Worm (Caenorhabditis elegans): ENCODE results near the gene Y41C4A.7.

The Y41C4A.7 gene

DNA sequence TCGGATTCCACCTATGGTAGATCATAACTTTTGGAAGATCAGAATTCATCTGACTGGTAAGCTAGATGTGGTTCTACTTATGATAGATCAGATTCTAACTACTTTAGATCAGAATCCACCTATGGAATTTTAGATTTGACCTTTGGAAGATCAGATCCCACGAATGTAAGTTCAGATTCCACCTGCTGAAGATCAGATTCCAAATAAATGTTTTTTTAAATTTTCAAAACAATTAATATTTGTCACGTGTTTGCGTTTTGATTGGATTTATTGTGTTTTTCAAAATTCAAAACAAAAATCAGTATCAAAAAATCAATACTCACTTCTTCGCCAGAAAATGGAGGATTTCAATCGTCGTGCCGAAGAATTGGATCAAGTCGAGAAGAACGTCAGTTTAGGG is at the start of gene Y41C4A.7:
TSS of gene Y41C4A.7 (plus strand) at position 301 of the 400 bp plus-strand sequence.
- TF ChIP-seq egl-27 (tag; optimal IDR thresholded peaks at IDR 0.05): no peak
- TF ChIP-seq xbp-1 (tag; optimal IDR thresholded peaks at IDR 0.05): no peak
- TF ChIP-seq blmp-1 (tag; optimal IDR thresholded peaks at IDR 0.05): no peak
- TF ChIP-seq jun-1 (tag; optimal IDR thresholded peaks at IDR 0.05): no peak
- TF ChIP-seq nhr-12 (tag; optimal IDR thresholded peaks at IDR 0.05): no peak
- TF ChIP-seq ceh-8 (GFP tag; optimal IDR thresholded peaks at IDR 0.05): no peak
- TF ChIP-seq lin-39 (tag; optimal IDR thresholded peaks at IDR 0.05): no peak
- no peak for TF ChIP-seq unc-30 (tag; optimal IDR thresholded peaks at IDR 0.05)
- TF ChIP-seq grh-1 (GFP tag; IDR thresholded peaks at IDR 0.05): no peak
- TF ChIP-seq lin-13 (GFP tag; optimal IDR thresholded peaks at IDR 0.05): no peak
- no peak for TF ChIP-seq fkh-8 (tag; optimal IDR thresholded peaks at IDR 0.05)

- no peak for TF ChIP-seq xbp-1 (tag; optimal IDR thresholded peaks at IDR 0.05)
- no peak for TF ChIP-seq efl-1 (optimal IDR thresholded peaks at IDR 0.05)
- no peak for TF ChIP-seq efl-1 (GFP tag; optimal IDR thresholded peaks at IDR 0.05 in 1 of 2)
- TF ChIP-seq pqm-1 (tag; optimal IDR thresholded peaks at IDR 0.05): no peak
- no peak for TF ChIP-seq snu-23 (GFP tag; optimal IDR thresholded peaks at IDR 0.05)
- TF ChIP-seq hlh-4 (tag; optimal IDR thresholded peaks at IDR 0.05): no peak
- no peak for TF ChIP-seq mef-2 (tag; optimal IDR thresholded peaks at IDR 0.05)
- TF ChIP-seq nhr-20 (tag; optimal IDR thresholded peaks at IDR 0.05): no peak
- TF ChIP-seq nhr-71 (tag; optimal IDR thresholded peaks at IDR 0.05): no peak
- no peak for TF ChIP-seq hlh-17 (GFP tag; optimal IDR thresholded peaks at IDR 0.05; ENCODE audit: borderline replicate concordance)
- no peak for TF ChIP-seq nhr-12 (tag; optimal IDR thresholded peaks at IDR 0.05)
Measured at ce11 chrIII:11650152-11650551, 48.5 kb upstream of the Y41C4A.7 start, which contains the start of gene faah-6. faah-6 (plus strand) TSS chrIII:11650452.

DNA sequence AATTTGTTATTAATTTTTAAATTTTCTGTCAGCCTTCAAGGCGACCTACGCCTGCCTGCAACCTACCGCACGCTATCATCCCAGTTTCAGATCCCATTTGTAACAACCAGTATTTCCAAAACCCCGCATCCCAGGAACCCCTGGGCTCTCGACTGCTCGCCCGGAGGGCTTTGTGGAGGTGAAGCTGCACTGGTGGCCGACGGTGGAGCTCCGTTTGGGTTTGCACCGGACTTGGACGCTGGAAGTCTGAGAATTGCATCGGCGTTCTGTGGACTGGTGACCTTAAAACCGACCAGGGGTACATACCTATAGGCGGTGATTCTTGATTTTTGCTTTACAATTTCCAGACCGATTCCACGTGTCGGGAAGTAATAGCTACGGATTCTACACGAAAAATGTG is 47.2 kb upstream of the Y41C4A.7 start:
- TF ChIP-seq egl-13 (tag; optimal IDR thresholded peaks at IDR 0.05) (no peak), egl-27 (tag; optimal IDR thresholded peaks at IDR 0.05) (no peak), unc-130 (tag; optimal IDR thresholded peaks at IDR 0.05) (no peak), ets-5 (GFP tag; IDR thresholded peaks at IDR 0.05) (no peak), unc-30 (tag; optimal IDR thresholded peaks at IDR 0.05) (no peak), snpc-4 (tag; optimal IDR thresholded peaks at IDR 0.05) (no peak), fkh-10 (GFP tag; optimal IDR thresholded peaks at IDR 0.05) (no peak), ceh-90 (tag; optimal IDR thresholded peaks at IDR 0.05) (no peak), vab-15 (tag; optimal IDR thresholded peaks at IDR 0.05) (no peak), hlh-17 (GFP tag; optimal IDR thresholded peaks at IDR 0.05; ENCODE audit: borderline replicate concordance) (no peak), tlp-1 (tag; optimal IDR thresholded peaks at IDR 0.05) (no peak), nhr-47 (tag; optimal IDR thresholded peaks at IDR 0.05) (no peak), nhr-19 (GFP tag; conservative IDR thresholded peaks at IDR 0.05) (no peak), pqm-1 (tag; optimal IDR thresholded peaks at IDR 0.05) (no peak), mab-9 (GFP tag; IDR thresholded peaks at IDR 0.05) (no peak), elt-2 (tag; optimal IDR thresholded peaks at IDR 0.05) (no peak), C16A3.4 (tag; optimal IDR thresholded peaks at IDR 0.05) (no peak), ama-1 (optimal IDR thresholded peaks at IDR 0.05) (no peak), sptf-1 (tag; optimal IDR thresholded peaks at IDR 0.05) (no peak)

ce11 chrIII:11656389-11656788 is 42.3 kb upstream of the Y41C4A.7 start:
- TF ChIP-seq isw-1 (GFP tag; IDR thresholded peaks at IDR 0.05): no peak

DNA sequence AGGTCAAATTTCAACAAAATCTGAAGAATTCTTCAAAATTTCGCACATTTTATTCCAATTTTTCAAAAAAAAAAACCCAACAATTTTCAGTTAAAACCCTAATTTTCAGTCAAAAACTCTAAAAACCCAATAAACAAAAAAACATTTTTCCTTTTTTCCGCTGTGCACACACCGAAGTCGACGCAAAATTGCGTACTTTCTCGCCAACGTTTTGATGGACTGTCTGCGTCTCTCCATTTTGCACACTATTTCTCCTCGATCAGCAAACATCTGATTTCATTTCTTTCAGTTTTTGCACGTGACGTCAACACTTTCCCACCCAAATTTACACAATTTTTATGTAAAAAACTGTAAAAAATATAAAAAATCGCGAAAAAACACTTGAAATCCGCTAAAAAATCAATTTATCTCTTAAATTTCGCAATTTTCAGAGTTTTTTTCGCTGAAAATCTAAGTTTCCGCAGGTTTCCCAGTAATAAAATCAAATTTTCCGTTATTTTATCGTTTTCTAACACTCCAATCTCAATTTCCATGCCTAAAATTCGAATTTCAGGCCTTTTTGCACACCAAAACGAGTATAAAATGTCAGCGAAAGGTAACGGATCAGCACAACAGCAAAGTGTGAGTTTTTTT is 41.4 kb upstream of the Y41C4A.7 start, which contains the start of gene crh-1:
TSS of gene crh-1 (plus strand) at position 583 of the 633 bp plus-strand sequence.
- no peak for TF ChIP-seq ceh-63 (GFP tag; optimal IDR thresholded peaks at IDR 0.05)
- TF ChIP-seq mdl-1 (tag; optimal IDR thresholded peaks at IDR 0.05): peak in 1 of 2 experiments; percentile 89
- TF ChIP-seq nhr-85 (tag): peak; percentile 91
- TF ChIP-seq elt-2 (tag; optimal IDR thresholded peaks at IDR 0.05): peak; percentile 69
- peak; percentile 94 for TF ChIP-seq mep-1 (tag; optimal IDR thresholded peaks at IDR 0.05)
- no peak for TF ChIP-seq nhr-28 (tag; optimal IDR thresholded peaks at IDR 0.05)
- peak; percentile 98 for TF ChIP-seq F16B12.6 (tag; optimal IDR thresholded peaks at IDR 0.05)
- TF ChIP-seq nhr-20 (tag; optimal IDR thresholded peaks at IDR 0.05): peak; percentile 86
- peak; percentile 43 for TF ChIP-seq lin-15B (tag; optimal IDR thresholded peaks at IDR 0.05)
- peak; percentile 40 for TF ChIP-seq nhr-77 (tag; optimal IDR thresholded peaks at IDR 0.05)
- peak; percentile 43 for TF ChIP-seq fos-1 (tag; optimal IDR thresholded peaks at IDR 0.05)
- peak; percentile 88 for TF ChIP-seq lin-14 (GFP tag; optimal IDR thresholded peaks at IDR 0.05)
- peak; percentile 79 for TF ChIP-seq lin-13 (GFP tag; optimal IDR thresholded peaks at IDR 0.05)
- TF ChIP-seq C34B4.2 (tag; optimal IDR thresholded peaks at IDR 0.05): no peak
- TF ChIP-seq zag-1 (tag; optimal IDR thresholded peaks at IDR 0.05): no peak
